Fruit fly (Drosophila melanogaster) whole organism, wandering third instar larva: Measurements from ENCODE around the gene CG33160.
A peak's percentile ranks its signal among the peaks of the same experiment; 100 is the strongest.

Source experiments
- Abd-B ChIP-seq: fragments of >200 bp; optimal IDR thresholded peaks from 2 replicates; lab custom pipeline; 2017; ENCODE audit warnings: missing biosample characterization, missing genetic modification characterization
- CG32264 ChIP-seq: fragments of 200-800 bp; sonication (Bioruptor generic); optimal IDR thresholded peaks from 2 replicates; lab custom pipeline; 2016; ENCODE audit warnings: missing biosample characterization, missing genetic modification characterization
- CG9705 ChIP-seq: fragments of 200-800 bp; sonication (Bioruptor generic); optimal IDR thresholded peaks from 2 replicates; lab custom pipeline; 2018; ENCODE audit warnings: missing biosample characterization, mild to moderate bottlenecking, missing genetic modification characterization
- CrebA ChIP-seq: fragments of 200-800 bp; sonication (Bioruptor generic); optimal IDR thresholded peaks from 2 replicates; lab custom pipeline; 2016; ENCODE audit warnings: missing biosample characterization, mild to moderate bottlenecking, missing genetic modification characterization, borderline replicate concordance
- Dfd ChIP-seq: fragments of >200 bp; optimal IDR thresholded peaks from 2 replicates; lab custom pipeline; 2017; ENCODE audit warnings: missing biosample characterization, missing genetic modification characterization
- Dif ChIP-seq: fragments of 200-275, 200-300 bp; sonication (Bioruptor generic); optimal IDR thresholded peaks from 2 replicates; lab custom pipeline; 2018; ENCODE audit warnings: missing biosample characterization, missing genetic modification characterization; ENCODE audit not compliant: partially characterized antibody
- GATAd ChIP-seq: sonication (Bioruptor generic); optimal IDR thresholded peaks from 2 replicates; lab custom pipeline; 2016; ENCODE audit warnings: missing biosample characterization, missing genetic modification characterization
- HLH106 ChIP-seq: fragments of 200-800 bp; optimal IDR thresholded peaks from 3 replicates; lab custom pipeline; 2019; ENCODE audit warnings: missing biosample characterization, mild to moderate bottlenecking, missing genetic modification characterization, moderate library complexity
- Hnf4 ChIP-seq: fragments of 200-800 bp; sonication (Bioruptor generic); optimal IDR thresholded peaks from 2 replicates; lab custom pipeline; 2016; ENCODE audit warnings: missing biosample characterization, mild to moderate bottlenecking, missing genetic modification characterization
- Hr78 ChIP-seq: fragments of >200 bp; optimal IDR thresholded peaks from 2 replicates; lab custom pipeline; 2017; ENCODE audit warnings: missing biosample characterization, missing genetic modification characterization
- Hr83 ChIP-seq: fragments of 200-300 bp; sonication (Bioruptor generic); optimal IDR thresholded peaks from 2 replicates; lab custom pipeline; 2016; ENCODE audit warnings: missing biosample characterization, mild to moderate bottlenecking, missing genetic modification characterization, moderate library complexity; ENCODE audit not compliant: poor library complexity, severe bottlenecking
- Jra ChIP-seq: sonication (Bioruptor generic); optimal IDR thresholded peaks from 2 replicates; lab custom pipeline; 2016; ENCODE audit warnings: missing biosample characterization, missing genetic modification characterization
- Mio ChIP-seq: sonication (Bioruptor generic); optimal IDR thresholded peaks from 2 replicates; lab custom pipeline; 2016; ENCODE audit warnings: missing biosample characterization, missing genetic modification characterization
- Myc ChIP-seq: fragments of >200 bp; optimal IDR thresholded peaks from 2 replicates; lab custom pipeline; 2017
- N ChIP-seq: fragments of >200 bp; optimal IDR thresholded peaks from 2 replicates; lab custom pipeline; 2018; ENCODE audit warnings: missing biosample characterization, missing external identifiers, missing genetic modification characterization
- OdsH ChIP-seq: fragments of 200-800 bp; sonication (Bioruptor generic); optimal IDR thresholded peaks from 2 replicates; lab custom pipeline; 2016; ENCODE audit warnings: missing biosample characterization, mild to moderate bottlenecking, missing genetic modification characterization
- Rel ChIP-seq, 2 experiments: fragments of 200-800 bp; sonication (Bioruptor generic) in 1 of 2; optimal IDR thresholded peaks; 2 replicates in 1 of 2; 3 replicates in 1 of 2; lab custom pipeline; 2016 to 2019; ENCODE audit warnings: mild to moderate bottlenecking in 2 of 2, missing biosample characterization in 2 of 2, missing genetic modification characterization in 2 of 2, moderate library complexity in 1 of 2
- Sp1 ChIP-seq: fragments of 200-800 bp; sonication (Bioruptor generic); optimal IDR thresholded peaks from 3 replicates; lab custom pipeline; 2019; ENCODE audit warnings: missing biosample characterization, mild to moderate bottlenecking, missing genetic modification characterization, moderate library complexity
- Vsx2 ChIP-seq: fragments of 200-300, 225-300 bp; sonication (Bioruptor generic); optimal IDR thresholded peaks from 2 replicates; lab custom pipeline; 2018; ENCODE audit warnings: missing biosample characterization, missing genetic modification characterization; ENCODE audit not compliant: partially characterized antibody
- br ChIP-seq: fragments of 200-800 bp; sonication (Bioruptor generic); optimal IDR thresholded peaks from 2 replicates; lab custom pipeline; 2016; ENCODE audit warnings: missing biosample characterization, missing genetic modification characterization
- brk ChIP-seq: fragments of 200-800 bp; sonication (Bioruptor generic); optimal IDR thresholded peaks from 2 replicates; lab custom pipeline; 2016; ENCODE audit warnings: missing biosample characterization, mild to moderate bottlenecking, missing genetic modification characterization
- dl ChIP-seq, 2 experiments: fragments of 175-275, 200-275 bp in 1 of 2; fragments of 200-275 bp in 1 of 2; sonication (Bioruptor generic); optimal IDR thresholded peaks; lab custom pipeline; 2018; ENCODE audit warnings: mild to moderate bottlenecking in 2 of 2, missing biosample characterization in 2 of 2, missing genetic modification characterization in 2 of 2, moderate library complexity in 2 of 2; ENCODE audit not compliant: partially characterized antibody in 2 of 2, insufficient read depth in 1 of 2
- dmrt93B ChIP-seq: fragments of 200-800 bp; sonication (Bioruptor generic); optimal IDR thresholded peaks from 2 replicates; lab custom pipeline; 2018; ENCODE audit warnings: missing biosample characterization, mild to moderate bottlenecking, missing genetic modification characterization
- dsf ChIP-seq: sonication (Bioruptor generic); optimal IDR thresholded peaks from 2 replicates; lab custom pipeline; 2016; ENCODE audit warnings: missing biosample characterization, missing genetic modification characterization, borderline replicate concordance
- ey ChIP-seq: fragments of 200-800 bp; sonication (Bioruptor generic); optimal IDR thresholded peaks from 2 replicates; lab custom pipeline; 2016; ENCODE audit warnings: missing biosample characterization, missing genetic modification characterization
- foxo ChIP-seq, 2 experiments: fragments of 200-800 bp; sonication (Bioruptor generic); optimal IDR thresholded peaks; 2 replicates in 1 of 2; 3 replicates in 1 of 2; lab custom pipeline; 2016 to 2017; ENCODE audit warnings: missing biosample characterization in 2 of 2, missing genetic modification characterization in 2 of 2
- fru ChIP-seq: fragments of 200-800 bp; sonication (Bioruptor generic); optimal IDR thresholded peaks from 3 replicates; lab custom pipeline; 2016; ENCODE audit warnings: missing biosample characterization, mild to moderate bottlenecking, missing genetic modification characterization
- h ChIP-seq: fragments of 200-800 bp; sonication (Bioruptor generic); optimal IDR thresholded peaks from 3 replicates; lab custom pipeline; 2016; ENCODE audit warnings: missing biosample characterization, mild to moderate bottlenecking, missing genetic modification characterization
- jim ChIP-seq: fragments of 175-275, 200-325 bp; sonication (Bioruptor generic); optimal IDR thresholded peaks from 2 replicates; lab custom pipeline; 2016; ENCODE audit warnings: missing biosample characterization, mild to moderate bottlenecking, missing genetic modification characterization
- lola ChIP-seq: fragments of >200 bp; optimal IDR thresholded peaks from 2 replicates; lab custom pipeline; 2017; ENCODE audit warnings: missing biosample characterization, missing genetic modification characterization
- pan ChIP-seq: fragments of >200 bp; optimal IDR thresholded peaks from 2 replicates; lab custom pipeline; 2017
- psq ChIP-seq: fragments of 200-800 bp; sonication (Bioruptor generic); optimal IDR thresholded peaks from 3 replicates; lab custom pipeline; 2017; ENCODE audit warnings: missing biosample characterization, mild to moderate bottlenecking, missing genetic modification characterization, moderate library complexity
- rgr ChIP-seq: fragments of 200-800 bp; sonication (Bioruptor generic); optimal IDR thresholded peaks from 3 replicates; lab custom pipeline; 2016; ENCODE audit warnings: missing biosample characterization, mild to moderate bottlenecking, missing genetic modification characterization
- sage ChIP-seq: fragments of 200-800 bp; sonication (Bioruptor generic); optimal IDR thresholded peaks from 2 replicates; lab custom pipeline; 2016; ENCODE audit warnings: missing biosample characterization, mild to moderate bottlenecking, missing genetic modification characterization
- sv ChIP-seq: fragments of 200-800 bp; sonication (Bioruptor generic); optimal IDR thresholded peaks from 3 replicates; lab custom pipeline; 2016; ENCODE audit warnings: missing biosample characterization, missing genetic modification characterization
- tai ChIP-seq: sonication (Bioruptor generic); optimal IDR thresholded peaks from 2 replicates; lab custom pipeline; 2016; ENCODE audit warnings: missing biosample characterization, missing genetic modification characterization
- usp ChIP-seq: fragments of >200 bp; optimal IDR thresholded peaks from 2 replicates; lab custom pipeline; 2017; ENCODE audit warnings: missing biosample characterization, missing genetic modification characterization
- woc ChIP-seq: sonication (Bioruptor generic); optimal IDR thresholded peaks from 2 replicates; lab custom pipeline; 2016; ENCODE audit warnings: missing biosample characterization, mild to moderate bottlenecking, missing genetic modification characterization

The CG33160 gene

dm6 chr3L:3197464-3197863 is 8.7 kb downstream of the CG33160 start, which contains the start of gene CG14966:
Gene CG14966, minus strand, starts transcription at chr3L:3197631.
- TF ChIP-seq Sp1 (peak; percentile 15), GATAd (no peak), Abd-B (GFP tag; lab: Kevin White, UChicago) (no peak), HLH106 (peak; percentile 25), sage (GFP tag; lab: Kevin White, UChicago) (peak; percentile 25), Jra (peak; percentile 50), brk (GFP tag; lab: Kevin White, UChicago) (no peak), Rel (GFP tag; optimal IDR thresholded peaks at IDR 0.05; lab: Kevin White, UChicago) (no peak), Rel (tag; optimal IDR thresholded peaks at IDR 0.05; lab: Kevin White, UChicago) (peak; percentile 55), foxo (GFP tag; optimal IDR thresholded peaks at IDR 0.05; lab: Kevin White, UChicago) (peak in 1 of 2 experiments; percentile 59), Hr78 (GFP tag; lab: Kevin White, UChicago) (no peak), Myc (no peak), usp (no peak), Dfd (no peak), Hnf4 (peak; percentile 79), CG32264 (GFP tag; lab: Kevin White, UChicago) (no peak), tai (GFP tag; lab: Kevin White, UChicago) (no peak), jim (GFP tag; lab: Kevin White, UChicago) (peak; percentile 14), br (GFP tag; lab: Kevin White, UChicago) (peak; percentile 45), Vsx2 (no peak), h (peak; percentile 55), Hr83 (GFP tag; lab: Kevin White, UChicago) (peak; percentile 55), N (no peak), CrebA (no peak), fru (GFP tag; lab: Kevin White, UChicago) (peak; percentile 43), woc (GFP tag; lab: Kevin White, UChicago) (peak; percentile 68), Mio (GFP tag; lab: Kevin White, UChicago) (no peak), pan (lab: Kevin White, UChicago) (no peak), OdsH (peak; percentile 44), dmrt93B (GFP tag; lab: Kevin White, UChicago) (no peak), Dif (GFP tag; lab: Kevin White, UChicago) (no peak), psq (GFP tag; lab: Kevin White, UChicago) (no peak), lola (GFP tag; lab: Kevin White, UChicago) (no peak), dsf (GFP tag; lab: Kevin White, UChicago) (no peak), rgr (GFP tag; lab: Kevin White, UChicago) (peak; percentile 59), sv (peak; percentile 5), dl (GFP tag; optimal IDR thresholded peaks at IDR 0.05; lab: Kevin White, UChicago; ENCODE audit: insufficient read depth in 1 of 2, partially characterized antibody in 2 of 2) (no peak), CG9705 (GFP tag; lab: Kevin White, UChicago) (peak; percentile 13), ey (no peak)

dm6 chr3L:3194059-3194458 is 12.1 kb downstream of the CG33160 start:
- TF ChIP-seq tai (GFP tag; lab: Kevin White, UChicago) (no peak), dmrt93B (GFP tag; lab: Kevin White, UChicago) (peak; percentile 84), ey (peak; percentile 88), woc (GFP tag; lab: Kevin White, UChicago) (peak; percentile 85), psq (GFP tag; lab: Kevin White, UChicago) (peak; percentile 95), Myc (no peak), Rel (GFP tag; optimal IDR thresholded peaks at IDR 0.05; lab: Kevin White, UChicago) (peak; percentile 95), Rel (tag; optimal IDR thresholded peaks at IDR 0.05; lab: Kevin White, UChicago) (peak; percentile 81), foxo (GFP tag; optimal IDR thresholded peaks at IDR 0.05; lab: Kevin White, UChicago) (peak; percentile 55 to 97), Vsx2 (no peak), br (GFP tag; lab: Kevin White, UChicago) (peak; percentile 92), OdsH (peak; percentile 97), lola (GFP tag; lab: Kevin White, UChicago) (no peak), jim (GFP tag; lab: Kevin White, UChicago) (no peak), sv (peak; percentile 67), dsf (GFP tag; lab: Kevin White, UChicago) (peak; percentile 54), brk (GFP tag; lab: Kevin White, UChicago) (peak; percentile 93), fru (GFP tag; lab: Kevin White, UChicago) (peak; percentile 93), pan (lab: Kevin White, UChicago) (no peak), sage (GFP tag; lab: Kevin White, UChicago) (peak; percentile 95), GATAd (peak; percentile 84), CrebA (no peak), Hr78 (GFP tag; lab: Kevin White, UChicago) (no peak), Dfd (no peak), Dif (GFP tag; lab: Kevin White, UChicago) (no peak), CG9705 (GFP tag; lab: Kevin White, UChicago) (peak; percentile 25), Jra (peak; percentile 85), rgr (GFP tag; lab: Kevin White, UChicago) (peak; percentile 97), Hnf4 (peak; percentile 90), usp (no peak), CG32264 (GFP tag; lab: Kevin White, UChicago) (peak; percentile 87), dl (GFP tag; optimal IDR thresholded peaks at IDR 0.05; lab: Kevin White, UChicago; ENCODE audit: insufficient read depth in 1 of 2, partially characterized antibody in 2 of 2) (no peak), Hr83 (GFP tag; lab: Kevin White, UChicago) (peak; percentile 68), Mio (GFP tag; lab: Kevin White, UChicago) (no peak), HLH106 (peak; percentile 94), N (no peak), h (peak; percentile 97), Abd-B (GFP tag; lab: Kevin White, UChicago) (no peak), Sp1 (peak; percentile 95)
